Worm (Caenorhabditis elegans) whole organism, L2 larva: ENCODE data around the gene phat-4.

Experiments
- C34F6.9 ChIP-seq: fragments of 150-350 bp; optimal IDR thresholded peaks from 2 replicates; lab custom pipeline; 2014; ENCODE audit warnings: missing biosample characterization, missing genetic modification characterization
- F13H6.1 ChIP-seq: sonication (generic microtip); optimal IDR thresholded peaks from 2 replicates; lab custom pipeline; 2016; ENCODE audit warnings: missing genetic modification characterization, missing compliant biosample characterization
- Y55F3AM.14 ChIP-seq: fragments of 200-800 bp; sonication (Bioruptor generic); optimal IDR thresholded peaks from 2 replicates; lab custom pipeline; 2018; ENCODE audit warnings: mild to moderate bottlenecking, missing genetic modification characterization, missing compliant biosample characterization
- ZK546.5 ChIP-seq: sonication (generic microtip); optimal IDR thresholded peaks from 2 replicates; lab custom pipeline; 2017; ENCODE audit warnings: missing biosample characterization, missing genetic modification characterization
- alr-1 ChIP-seq: fragments of 150-350 bp; optimal IDR thresholded peaks from 2 replicates; lab custom pipeline; 2014; ENCODE audit warnings: missing biosample characterization, missing genetic modification characterization
- aly-2 ChIP-seq: fragments of 150-350 bp; optimal IDR thresholded peaks from 2 replicates; lab custom pipeline; 2014; ENCODE audit warnings: missing biosample characterization, missing genetic modification characterization
- ama-1 ChIP-seq: fragments of 150-350 bp; optimal IDR thresholded peaks from 2 replicates; lab custom pipeline; 2018; ENCODE audit warnings: inconsistent platforms
- blmp-1 ChIP-seq: sonication (generic microtip); optimal IDR thresholded peaks from 2 replicates; lab custom pipeline; 2017; ENCODE audit warnings: missing genetic modification characterization, mild to moderate bottlenecking, missing compliant biosample characterization, antibody characterized with exemption, moderate library complexity; ENCODE audit not compliant: insufficient read depth
- crh-2 ChIP-seq: sonication (generic microtip); optimal IDR thresholded peaks from 2 replicates; lab custom pipeline; 2017; ENCODE audit warnings: missing biosample characterization, missing genetic modification characterization
- egl-27 ChIP-seq: sonication (generic microtip); optimal IDR thresholded peaks from 3 replicates; lab custom pipeline; 2017; ENCODE audit warnings: missing biosample characterization, missing genetic modification reagents, missing genetic modification characterization
- elt-1 ChIP-seq: fragments of 150-350 bp; optimal IDR thresholded peaks from 2 replicates; lab custom pipeline; 2014; ENCODE audit warnings: missing biosample characterization, missing genetic modification characterization
- elt-3 ChIP-seq: sonication (generic microtip); optimal IDR thresholded peaks from 2 replicates; lab custom pipeline; 2017; ENCODE audit warnings: missing biosample characterization, missing genetic modification characterization
- fos-1 ChIP-seq: fragments of 150-350 bp; optimal IDR thresholded peaks from 2 replicates; lab custom pipeline; 2014; ENCODE audit warnings: missing biosample characterization, missing genetic modification characterization
- gmeb-1 ChIP-seq: fragments of 150-350 bp; optimal IDR thresholded peaks from 2 replicates; lab custom pipeline; 2014; ENCODE audit warnings: missing biosample characterization, missing genetic modification characterization
- lin-13 ChIP-seq: fragments of 150-350 bp; optimal IDR thresholded peaks from 2 replicates; lab custom pipeline; 2014; ENCODE audit warnings: missing biosample characterization, missing genetic modification reagents, missing genetic modification characterization
- lin-39 ChIP-seq: fragments of 150-350 bp; optimal IDR thresholded peaks from 2 replicates; lab custom pipeline; 2014; ENCODE audit warnings: missing biosample characterization, missing genetic modification reagents, missing genetic modification characterization
- lsy-2 ChIP-seq, 2 experiments: fragments of 150-350 bp in 1 of 2; sonication (generic microtip) in 1 of 2; optimal IDR thresholded peaks; 2 replicates each; lab custom pipeline; 2014 to 2017; ENCODE audit warnings: missing biosample characterization in 2 of 2, missing genetic modification characterization in 2 of 2
- mbf-1 ChIP-seq: sonication (generic microtip); optimal IDR thresholded peaks from 2 replicates; lab custom pipeline; 2017; ENCODE audit warnings: missing biosample characterization, missing genetic modification characterization
- mdl-1 ChIP-seq, 2 experiments: fragments of 150-350 bp in 1 of 2; sonication (generic microtip) in 1 of 2; optimal IDR thresholded peaks; 2 replicates each; lab custom pipeline; 2017; ENCODE audit warnings: missing biosample characterization in 2 of 2, missing genetic modification characterization in 2 of 2
- nhr-10 ChIP-seq: sonication (generic microtip); optimal IDR thresholded peaks from 2 replicates; lab custom pipeline; 2017; ENCODE audit warnings: missing biosample characterization, missing genetic modification characterization
- nhr-12 ChIP-seq: fragments of 150-350 bp; optimal IDR thresholded peaks from 2 replicates; lab custom pipeline; 2014; ENCODE audit warnings: missing biosample characterization, missing genetic modification characterization
- nhr-129 ChIP-seq: fragments of 150-350 bp; optimal IDR thresholded peaks from 2 replicates; lab custom pipeline; 2014; ENCODE audit warnings: missing biosample characterization, missing genetic modification characterization
- nhr-21 ChIP-seq: fragments of 150-350 bp; optimal IDR thresholded peaks from 2 replicates; lab custom pipeline; 2014; ENCODE audit warnings: missing biosample characterization, missing genetic modification characterization
- nhr-6 ChIP-seq: fragments of 150-350 bp; optimal IDR thresholded peaks from 2 replicates; lab custom pipeline; 2014; ENCODE audit warnings: missing biosample characterization, missing genetic modification characterization
- nhr-77 ChIP-seq: fragments of 150-350 bp; optimal IDR thresholded peaks from 2 replicates; lab custom pipeline; 2014; ENCODE audit warnings: missing biosample characterization, missing genetic modification characterization
- peb-1 ChIP-seq: fragments of 150-350 bp; optimal IDR thresholded peaks from 2 replicates; lab custom pipeline; 2014; ENCODE audit warnings: missing biosample characterization, missing genetic modification characterization
- sem-4 ChIP-seq: fragments of 150-350 bp; optimal IDR thresholded peaks from 2 replicates; lab custom pipeline; 2014; ENCODE audit warnings: missing biosample characterization, missing genetic modification reagents, missing genetic modification characterization
- skn-1 ChIP-seq: sonication (generic microtip); optimal IDR thresholded peaks from 2 replicates; lab custom pipeline; 2017; ENCODE audit warnings: missing biosample characterization, missing genetic modification characterization
- sma-3 ChIP-seq: sonication (generic microtip); optimal IDR thresholded peaks from 2 replicates; lab custom pipeline; 2016; ENCODE audit warnings: missing genetic modification reagents, missing genetic modification characterization, missing compliant biosample characterization
- sma-9 ChIP-seq, 2 experiments: fragments of 150-350 bp in 1 of 2; sonication (generic microtip) in 1 of 2; optimal IDR thresholded peaks; 2 replicates each; lab custom pipeline; 2014 to 2016; ENCODE audit warnings: missing genetic modification characterization in 2 of 2, mild to moderate bottlenecking in 1 of 2, missing biosample characterization in 1 of 2, missing compliant biosample characterization in 1 of 2, missing genetic modification reagents in 1 of 2, moderate library complexity in 1 of 2
- unc-39 ChIP-seq: fragments of 150-350 bp; optimal IDR thresholded peaks from 2 replicates; lab custom pipeline; 2014; ENCODE audit warnings: missing biosample characterization, missing genetic modification characterization
- unc-62 ChIP-seq: fragments of 150-350 bp; optimal IDR thresholded peaks from 2 replicates; lab custom pipeline; 2014; ENCODE audit warnings: missing biosample characterization, missing genetic modification reagents, missing genetic modification characterization
- zag-1 ChIP-seq: fragments of 150-350 bp; optimal IDR thresholded peaks from 2 replicates; lab custom pipeline; 2014; ENCODE audit warnings: missing biosample characterization, missing genetic modification characterization
- ztf-1 ChIP-seq: fragments of 200-800 bp; sonication (Bioruptor generic); conservative IDR thresholded peaks from 2 replicates; pipeline ENCODE4 v1.3.6; 2022; ENCODE audit warnings: missing genetic modification characterization, missing compliant biosample characterization
- ztf-4 ChIP-seq: fragments of 150-350 bp; optimal IDR thresholded peaks from 2 replicates; lab custom pipeline; 2014; ENCODE audit warnings: missing biosample characterization, missing genetic modification characterization

Gene phat-4

DNA sequence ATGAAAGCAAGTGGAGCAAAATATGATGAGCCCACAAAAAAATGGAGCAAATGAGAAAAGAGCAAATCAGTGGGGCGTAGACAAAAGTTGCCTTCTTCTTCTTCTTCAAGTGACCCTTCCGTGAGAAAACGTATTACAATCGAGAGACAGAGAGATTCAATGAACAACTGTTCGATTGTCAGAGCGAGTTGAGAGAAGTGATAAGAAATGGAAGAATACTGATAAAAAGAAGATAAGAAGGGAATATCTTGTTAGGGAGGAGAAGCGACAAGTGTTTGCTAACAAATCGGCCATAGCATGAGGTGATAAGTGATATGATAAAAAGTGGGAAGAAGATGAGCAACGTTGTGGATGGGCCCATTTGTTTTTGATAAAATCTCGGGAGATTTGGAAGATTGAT, 27.6 kb downstream of the phat-4 start:
- TF ChIP-seq Y55F3AM.14 (GFP tag; lab: Kevin White, UChicago) (no peak), sem-4 (tag; lab: Kevin White, UChicago) (no peak), nhr-6 (tag; lab: Kevin White, UChicago) (no peak), nhr-129 (tag; lab: Kevin White, UChicago) (peak; percentile 66), F13H6.1 (tag; lab: Kevin White, UChicago) (peak; percentile 85), C34F6.9 (tag; lab: Kevin White, UChicago) (peak; percentile 39), gmeb-1 (tag; lab: Kevin White, UChicago) (no peak), nhr-21 (tag; lab: Kevin White, UChicago) (no peak), ZK546.5 (no peak), crh-2 (tag; lab: Kevin White, UChicago) (no peak), nhr-12 (tag; lab: Kevin White, UChicago) (no peak), egl-27 (no peak), elt-1 (tag; lab: Kevin White, UChicago) (no peak), ztf-1 (GFP tag; lab: Robert Waterston, UW) (no peak), mdl-1 (tag; optimal IDR thresholded peaks at IDR 0.05; lab: Kevin White, UChicago) (no peak), lin-39 (tag; lab: Kevin White, UChicago) (no peak), alr-1 (no peak), ztf-4 (tag; lab: Kevin White, UChicago) (peak; percentile 34), lin-13 (no peak), sma-9 (GFP tag; optimal IDR thresholded peaks at IDR 0.05; lab: Kevin White, UChicago) (peak; percentile 48), sma-9 (tag; optimal IDR thresholded peaks at IDR 0.05; lab: Kevin White, UChicago) (no peak), lsy-2 (tag; optimal IDR thresholded peaks at IDR 0.05; lab: Kevin White, UChicago) (peak in 1 of 2 experiments; percentile 48), mbf-1 (no peak)

DNA sequence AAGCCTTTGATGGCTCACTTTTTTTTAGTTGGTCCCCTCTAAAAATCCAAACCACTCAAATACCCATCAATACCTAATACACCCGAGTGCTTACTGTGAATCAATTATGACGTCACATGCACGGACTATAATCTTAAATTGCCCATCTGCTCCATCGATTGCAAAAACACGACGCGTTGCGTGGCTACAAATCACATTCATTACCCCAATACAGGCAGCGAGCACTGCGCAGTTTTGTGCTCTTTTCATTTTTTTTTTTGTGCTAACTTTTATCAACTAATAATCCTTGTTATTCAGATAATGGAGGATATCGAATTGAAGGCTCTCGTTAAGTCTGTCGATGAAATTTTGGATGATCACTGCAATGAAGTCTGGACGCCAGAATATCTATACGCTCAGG, 30.4 kb downstream of the phat-4 start, which contains the start of gene Y45G5AM.5:
Y45G5AM.5 (plus strand) TSS at position 301 of the 400 bp plus-strand sequence.
- TF ChIP-seq nhr-10 (tag; lab: Kevin White, UChicago) (no peak), C34F6.9 (tag; lab: Kevin White, UChicago) (no peak), zag-1 (tag; lab: Kevin White, UChicago) (no peak), lin-39 (tag; lab: Kevin White, UChicago) (no peak), unc-62 (GFP tag; lab: Kevin White, UChicago) (no peak), crh-2 (tag; lab: Kevin White, UChicago) (no peak), blmp-1 (tag; lab: Kevin White, UChicago) (no peak), ama-1 (lab: Kevin White, UChicago) (no peak), Y55F3AM.14 (GFP tag; lab: Kevin White, UChicago) (no peak), lsy-2 (tag; optimal IDR thresholded peaks at IDR 0.05; lab: Kevin White, UChicago) (no peak), mdl-1 (tag; optimal IDR thresholded peaks at IDR 0.05; lab: Kevin White, UChicago) (no peak), elt-3 (no peak), fos-1 (tag; lab: Kevin White, UChicago) (no peak), ztf-1 (GFP tag; lab: Robert Waterston, UW) (no peak), nhr-77 (tag; lab: Kevin White, UChicago) (no peak), nhr-12 (tag; lab: Kevin White, UChicago) (no peak), egl-27 (no peak), aly-2 (no peak), skn-1 (no peak)

DNA sequence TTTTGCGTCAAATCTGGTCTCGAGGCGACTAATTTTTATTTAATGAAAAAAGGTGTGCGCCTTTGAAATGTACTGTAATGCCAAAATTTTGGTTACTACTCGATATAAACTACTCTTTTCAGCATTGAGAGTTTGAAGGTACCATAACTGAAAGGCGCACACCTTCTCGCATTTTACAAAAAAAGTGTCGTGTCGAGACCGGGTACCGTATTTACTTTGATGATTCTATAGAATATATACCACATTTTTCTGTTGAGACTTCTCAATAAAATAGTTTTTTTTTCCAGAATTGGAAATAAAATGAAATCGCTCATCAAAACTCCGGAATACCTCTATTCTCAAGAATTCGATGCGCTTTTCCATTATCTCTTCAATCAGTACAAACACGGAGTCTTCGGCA, 33.2 kb downstream of the phat-4 start, which contains the start of gene Y45G5AM.4:
Y45G5AM.4 (plus strand) TSS at position 301 of the 400 bp plus-strand sequence.
- TF ChIP-seq C34F6.9 (tag; lab: Kevin White, UChicago) (no peak), alr-1 (no peak)
- TF ChIP-seq, all 48 proteins: peak for 0

DNA sequence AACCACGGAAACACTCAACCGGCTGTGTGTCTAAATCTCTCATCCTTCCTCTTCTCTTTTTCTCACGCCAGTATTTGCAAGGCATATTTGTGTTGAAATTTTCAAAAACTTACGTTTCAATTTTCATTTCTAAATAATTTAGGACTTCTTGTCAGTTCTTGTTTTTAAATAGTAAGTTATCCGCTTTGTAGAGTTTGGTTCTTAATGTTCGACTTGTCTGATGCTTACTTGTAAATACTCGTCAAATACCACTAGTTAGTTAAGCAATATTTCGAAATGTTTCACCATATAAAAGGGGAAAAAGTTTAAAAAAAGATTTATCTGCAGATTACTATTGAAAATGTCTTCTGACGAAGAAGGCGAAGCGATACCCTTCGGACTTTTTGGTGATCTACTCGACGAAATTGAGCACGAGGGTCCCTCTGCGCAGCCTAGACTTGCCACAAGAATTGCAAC, 34.8 kb downstream of the phat-4 start, which contains the start of gene Y45G5AM.3:
Y45G5AM.3 (plus strand) TSS at position 51 of the 456 bp plus-strand sequence.
- TF ChIP-seq C34F6.9 (tag; lab: Kevin White, UChicago) (peak; percentile 18), skn-1 (no peak), fos-1 (tag; lab: Kevin White, UChicago) (peak; percentile 22), nhr-129 (tag; lab: Kevin White, UChicago) (peak; percentile 97), ztf-1 (GFP tag; lab: Robert Waterston, UW) (no peak)
- TF ChIP-seq, all 48 proteins: peak for 3

DNA sequence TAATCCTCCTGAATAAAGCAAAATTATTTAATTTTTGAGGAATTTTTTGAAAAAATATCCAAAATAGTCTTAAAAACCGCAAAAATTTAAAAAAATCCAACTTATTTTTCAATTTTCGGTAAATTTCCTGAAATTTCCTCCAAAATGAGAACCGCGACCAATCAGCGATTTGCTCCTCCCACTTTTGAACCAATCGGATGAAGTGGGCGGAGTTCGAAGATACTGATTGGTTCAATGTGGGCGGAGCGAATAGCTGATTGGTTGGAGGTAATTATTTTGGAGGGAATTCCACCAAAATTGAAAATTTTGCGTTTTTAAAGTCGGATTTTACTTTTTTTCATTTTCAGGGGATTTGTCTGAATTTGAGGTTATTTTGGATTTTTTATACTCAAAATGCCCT, 38.3 kb downstream of the phat-4 start:
- no peak for TF ChIP-seq unc-62 (GFP tag; lab: Kevin White, UChicago)
- no peak for TF ChIP-seq zag-1 (tag; lab: Kevin White, UChicago)
- TF ChIP-seq unc-39 (tag; lab: Kevin White, UChicago) = no peak
- no peak for TF ChIP-seq blmp-1 (tag; lab: Kevin White, UChicago)
- no peak for TF ChIP-seq nhr-77 (tag; lab: Kevin White, UChicago)
- no peak for TF ChIP-seq sma-3 (GFP tag; lab: Kevin White, UChicago)
- TF ChIP-seq peb-1 (tag; lab: Kevin White, UChicago) = no peak
